Worm (Caenorhabditis elegans) whole organism, mixed stage, embryonic: ENCODE data around the gene F07G6.12.
"Not testable (repeated sequence)": the region's sequence is repeated elsewhere in the genome, so short reads cannot be mapped to it uniquely, and the experiment has no call there.

Experiments used
- M03D4.4 ChIP-seq: sonication (generic microtip); optimal IDR thresholded peaks from 2 replicates; lab custom pipeline; 2017; ENCODE audit warnings: mild to moderate bottlenecking, missing genetic modification characterization, missing compliant biosample characterization
- bed-3 ChIP-seq: fragments of 200-800 bp; sonication (Bioruptor generic); optimal IDR thresholded peaks from 3 replicates; lab custom pipeline; 2018; ENCODE audit warnings: mild to moderate bottlenecking, missing genetic modification characterization, moderate library complexity, missing compliant biosample characterization
- blmp-1 ChIP-seq: fragments of 150-350 bp; optimal IDR thresholded peaks from 2 replicates; lab custom pipeline; 2014; ENCODE audit warnings: missing biosample characterization, missing genetic modification characterization
- ceh-39 ChIP-seq: fragments of 150-350 bp; optimal IDR thresholded peaks from 2 replicates; lab custom pipeline; 2014; ENCODE audit warnings: missing biosample characterization, missing genetic modification characterization
- ceh-43 ChIP-seq: fragments of 200-800 bp; sonication (Bioruptor generic); optimal IDR thresholded peaks from 2 replicates; lab custom pipeline; 2018; ENCODE audit warnings: mild to moderate bottlenecking, missing genetic modification characterization, moderate library complexity, missing compliant biosample characterization
- ceh-83 ChIP-seq: fragments of 200-800 bp; sonication (Bioruptor generic); optimal IDR thresholded peaks from 2 replicates; lab custom pipeline; 2018; ENCODE audit warnings: mild to moderate bottlenecking, missing genetic modification characterization, missing compliant biosample characterization
- ces-1 ChIP-seq: fragments of 150-350 bp; optimal IDR thresholded peaks from 2 replicates; lab custom pipeline; 2014; ENCODE audit warnings: missing biosample characterization, missing genetic modification reagents, missing genetic modification characterization
- drap-1 ChIP-seq: fragments of 200-800 bp; sonication (Bioruptor generic); optimal IDR thresholded peaks from 3 replicates; lab custom pipeline; 2018; ENCODE audit warnings: mild to moderate bottlenecking, missing genetic modification characterization, missing compliant biosample characterization
- elt-1 ChIP-seq: sonication (generic microtip); optimal IDR thresholded peaks from 2 replicates; lab custom pipeline; 2017; ENCODE audit warnings: missing genetic modification characterization, mild to moderate bottlenecking, missing compliant biosample characterization, antibody characterized with exemption, moderate library complexity, borderline replicate concordance; ENCODE audit not compliant: insufficient read depth
- elt-3 ChIP-seq: fragments of 150-350 bp; optimal IDR thresholded peaks from 2 replicates; lab custom pipeline; 2014; ENCODE audit warnings: missing biosample characterization, missing genetic modification characterization
- flh-1 ChIP-seq: fragments of 200-800 bp; sonication (Bioruptor generic); optimal IDR thresholded peaks from 2 replicates; lab custom pipeline; 2018; ENCODE audit warnings: mild to moderate bottlenecking, missing genetic modification characterization, moderate library complexity, missing compliant biosample characterization
- ham-2 ChIP-seq: fragments of 200-800 bp; sonication (Bioruptor generic); optimal IDR thresholded peaks from 2 replicates; lab custom pipeline; 2018; ENCODE audit warnings: mild to moderate bottlenecking, missing genetic modification characterization, missing compliant biosample characterization
- hlh-1 ChIP-seq: fragments of 150-350 bp; optimal IDR thresholded peaks from 2 replicates; lab custom pipeline; 2014; ENCODE audit warnings: missing biosample characterization, missing genetic modification reagents, missing genetic modification characterization
- lin-13 ChIP-seq: fragments of 150-350 bp; optimal IDR thresholded peaks from 2 replicates; lab custom pipeline; 2014; ENCODE audit warnings: missing biosample characterization, missing genetic modification characterization
- lin-32 ChIP-seq: fragments of 200-800 bp; sonication (Bioruptor generic); optimal IDR thresholded peaks from 2 replicates; lab custom pipeline; 2018; ENCODE audit warnings: mild to moderate bottlenecking, missing genetic modification characterization, missing compliant biosample characterization
- mab-5 ChIP-seq: fragments of 150-350 bp; optimal IDR thresholded peaks from 2 replicates; lab custom pipeline; 2014; ENCODE audit warnings: missing biosample characterization, missing genetic modification characterization
- mls-2 ChIP-seq: sonication (generic microtip); optimal IDR thresholded peaks from 2 replicates; lab custom pipeline; 2016; ENCODE audit warnings: mild to moderate bottlenecking, missing genetic modification characterization, moderate library complexity, missing compliant biosample characterization
- nhr-12 ChIP-seq: fragments of 150-350 bp; optimal IDR thresholded peaks from 2 replicates; lab custom pipeline; 2014; ENCODE audit warnings: missing biosample characterization, missing genetic modification characterization
- nhr-237 ChIP-seq: fragments of 150-350 bp; optimal IDR thresholded peaks from 2 replicates; lab custom pipeline; 2014; ENCODE audit warnings: missing biosample characterization, missing genetic modification characterization
- nhr-76 ChIP-seq: sonication (generic microtip); optimal IDR thresholded peaks from 2 replicates; lab custom pipeline; 2017; ENCODE audit warnings: missing biosample characterization, missing genetic modification characterization
- sem-2 ChIP-seq: fragments of 200-800 bp; sonication (Bioruptor generic); optimal IDR thresholded peaks from 2 replicates; lab custom pipeline; 2018; ENCODE audit warnings: mild to moderate bottlenecking, missing genetic modification characterization, missing compliant biosample characterization
- snpc-4 ChIP-seq: fragments of 150-350 bp; optimal IDR thresholded peaks from 2 replicates; lab custom pipeline; 2014; ENCODE audit warnings: missing biosample characterization, missing genetic modification characterization
- tbx-8 ChIP-seq: fragments of 200-800 bp; sonication (Bioruptor generic); optimal IDR thresholded peaks from 2 replicates; lab custom pipeline; 2018; ENCODE audit warnings: mild to moderate bottlenecking, missing genetic modification characterization, moderate library complexity, missing compliant biosample characterization
- unc-120 ChIP-seq: sonication (generic microtip); optimal IDR thresholded peaks from 2 replicates; lab custom pipeline; 2017; ENCODE audit warnings: missing genetic modification characterization, missing compliant biosample characterization; ENCODE audit not compliant: poor library complexity, severe bottlenecking
- unc-39 ChIP-seq: fragments of 150-350 bp; optimal IDR thresholded peaks from 2 replicates; lab custom pipeline; 2014; ENCODE audit warnings: missing biosample characterization, missing genetic modification characterization
- unc-62 ChIP-seq: fragments of 150-350 bp; optimal IDR thresholded peaks from 2 replicates; lab custom pipeline; 2014; ENCODE audit warnings: missing biosample characterization, missing genetic modification reagents, missing genetic modification characterization
- zip-8 ChIP-seq: fragments of 150-350 bp; optimal IDR thresholded peaks from 2 replicates; lab custom pipeline; 2014; ENCODE audit warnings: missing biosample characterization, missing genetic modification characterization
- ztf-11 ChIP-seq: fragments of 150-350 bp; optimal IDR thresholded peaks from 2 replicates; lab custom pipeline; 2014; ENCODE audit warnings: missing biosample characterization, missing genetic modification characterization

Gene F07G6.12

DNA sequence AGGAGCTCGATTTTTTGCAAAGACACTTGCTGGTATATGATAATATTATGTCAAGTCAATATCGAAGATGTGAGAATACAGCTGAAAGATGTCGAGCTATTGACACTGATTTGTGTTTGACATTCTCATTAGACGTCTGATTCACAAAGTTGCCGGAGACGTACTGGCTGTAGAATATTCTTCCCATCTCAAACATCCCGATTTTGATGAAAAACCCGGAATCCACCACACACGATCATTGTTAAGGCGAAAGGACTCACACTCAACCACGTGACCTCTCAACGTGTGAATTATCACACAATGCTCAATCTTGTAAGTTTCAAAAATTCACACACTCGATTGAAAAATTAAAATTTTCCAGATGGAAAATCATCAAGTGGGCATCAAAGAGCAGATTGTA, at the start of gene F07G6.12:
Gene F07G6.12 (plus strand): TSS at position 301 of the 400 bp plus-strand sequence.
- TF ChIP-seq hlh-1 (tag; lab: Kevin White, UChicago) (no peak), lin-32 (GFP tag; lab: Kevin White, UChicago) (no peak), zip-8 (no peak), snpc-4 (tag; lab: Kevin White, UChicago) (no peak), ceh-83 (GFP tag; lab: Kevin White, UChicago) (no peak), flh-1 (GFP tag; lab: Kevin White, UChicago) (no peak), blmp-1 (tag; lab: Kevin White, UChicago) (no peak), lin-13 (no peak), bed-3 (no peak), tbx-8 (GFP tag; lab: Kevin White, UChicago) (no peak), ceh-39 (tag; lab: Kevin White, UChicago) (no peak), sem-2 (GFP tag; lab: Kevin White, UChicago) (no peak), nhr-237 (no peak), drap-1 (GFP tag; lab: Kevin White, UChicago) (no peak), mab-5 (tag; lab: Kevin White, UChicago) (no peak), ztf-11 (no peak), mls-2 (tag; lab: Kevin White, UChicago) (no peak), elt-3 (tag; lab: Kevin White, UChicago) (no peak)

DNA sequence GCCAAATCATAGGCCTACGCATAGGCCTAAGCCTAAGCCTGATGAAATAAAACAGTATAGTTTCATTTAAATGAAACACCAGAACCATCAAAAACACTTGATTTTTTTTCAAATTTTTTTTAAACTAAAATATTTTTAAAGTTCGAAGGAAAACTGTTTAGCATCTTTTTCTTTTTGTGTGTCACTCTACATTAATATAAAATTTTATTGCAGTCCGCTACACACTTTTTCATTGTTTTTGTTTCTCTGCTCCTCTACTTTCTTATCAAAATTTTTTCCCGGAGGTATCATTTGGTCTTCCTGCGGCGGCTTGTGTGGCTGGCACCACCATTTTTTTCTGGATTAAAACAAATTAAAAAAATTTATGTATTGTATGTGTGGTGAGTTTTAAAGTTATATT, 49.0 kb upstream of the F07G6.12 start, which contains the start of gene C36C9.11:
Gene C36C9.11 (plus strand): TSS at position 301 of the 400 bp plus-strand sequence.
- TF ChIP-seq unc-62 (GFP tag; lab: Kevin White, UChicago); mls-2 (tag; lab: Kevin White, UChicago); ces-1 (GFP tag; lab: Kevin White, UChicago): not testable (repeated sequence)
- TF ChIP-seq, all 35 proteins: peak for 0; not testable (repeated sequence) for 35

DNA sequence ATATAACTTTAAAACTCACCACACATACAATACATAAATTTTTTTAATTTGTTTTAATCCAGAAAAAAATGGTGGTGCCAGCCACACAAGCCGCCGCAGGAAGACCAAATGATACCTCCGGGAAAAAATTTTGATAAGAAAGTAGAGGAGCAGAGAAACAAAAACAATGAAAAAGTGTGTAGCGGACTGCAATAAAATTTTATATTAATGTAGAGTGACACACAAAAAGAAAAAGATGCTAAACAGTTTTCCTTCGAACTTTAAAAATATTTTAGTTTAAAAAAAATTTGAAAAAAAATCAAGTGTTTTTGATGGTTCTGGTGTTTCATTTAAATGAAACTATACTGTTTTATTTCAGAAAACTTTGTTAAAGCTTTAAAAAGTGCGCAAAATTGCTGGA, 46.0 kb upstream of the F07G6.12 start, which contains the start of gene C36C9.12:
Gene C36C9.12 (minus strand): TSS at position 101 of the 400 bp plus-strand sequence.
- not testable (repeated sequence) for TF ChIP-seq unc-39; lin-32 (GFP tag; lab: Kevin White, UChicago); nhr-237

DNA sequence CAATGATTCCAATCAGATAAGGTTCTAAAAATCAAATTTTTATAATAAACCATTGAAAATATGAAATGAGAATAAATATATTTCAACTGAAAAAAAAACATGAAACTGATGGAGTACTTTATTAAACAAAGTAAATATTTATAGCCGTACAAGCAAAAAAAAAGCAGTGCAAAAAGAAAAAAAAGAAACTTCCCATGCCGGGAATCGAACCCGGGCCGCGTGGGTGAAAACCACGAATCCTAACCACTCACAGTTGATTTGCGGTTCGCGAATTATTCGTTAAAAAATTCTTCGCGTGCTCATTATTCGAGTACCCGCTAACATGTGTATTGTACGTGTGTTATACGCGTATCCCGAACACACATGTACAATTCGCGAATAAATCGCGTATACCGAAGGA, 45.1 kb upstream of the F07G6.12 start, which contains the start of gene C36C9.6:
Gene C36C9.6 (minus strand): TSS at position 101 of the 400 bp plus-strand sequence.
- TF ChIP-seq bed-3; elt-1 (tag; lab: Kevin White, UChicago); elt-3 (tag; lab: Kevin White, UChicago): not testable (repeated sequence)

DNA sequence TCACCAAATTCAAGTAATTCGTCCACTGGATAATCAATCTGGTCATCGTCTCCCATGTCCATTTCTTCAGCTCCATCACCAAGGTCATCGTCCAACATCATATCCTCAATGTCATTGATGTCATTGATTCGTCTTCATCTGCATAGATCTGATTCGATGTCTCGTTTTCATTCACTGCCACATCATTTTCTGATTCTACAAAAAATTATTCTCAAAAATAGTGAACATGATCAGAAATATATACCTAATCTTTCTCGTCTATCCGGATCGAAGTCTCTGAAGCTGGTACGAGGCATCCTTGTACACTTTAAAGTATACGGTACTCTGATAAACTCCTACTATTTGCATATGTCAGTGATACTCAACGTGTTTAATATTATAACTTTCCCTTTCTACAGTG, 39.2 kb upstream of the F07G6.12 start, which contains the start of gene C36C9.4:
Gene C36C9.4 (minus strand): TSS at position 101 of the 400 bp plus-strand sequence.
- TF ChIP-seq nhr-12 (tag; lab: Kevin White, UChicago); hlh-1 (tag; lab: Kevin White, UChicago); ham-2 (GFP tag; lab: Kevin White, UChicago): not testable (repeated sequence)

DNA sequence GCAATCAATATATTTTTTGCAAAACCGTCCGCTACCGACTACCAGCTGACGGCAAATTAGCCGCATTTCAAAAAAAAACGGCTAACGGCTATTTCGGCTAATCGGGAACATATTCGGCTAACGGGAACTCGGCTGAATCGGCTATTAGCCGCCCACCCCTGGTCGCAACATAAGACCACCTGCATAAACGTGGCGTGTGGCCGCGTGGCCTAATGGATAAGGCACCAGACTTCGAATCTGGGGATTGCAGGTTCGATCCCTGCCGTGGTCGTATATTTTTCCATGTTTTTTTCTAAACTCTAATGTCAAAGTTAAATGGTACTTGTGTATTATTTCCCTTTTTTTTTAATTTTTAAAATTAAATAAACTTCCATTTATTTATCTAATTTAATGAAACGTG, 37.6 kb upstream of the F07G6.12 start:
- TF ChIP-seq unc-62 (GFP tag; lab: Kevin White, UChicago) (no peak), blmp-1 (tag; lab: Kevin White, UChicago) (no peak), lin-13 (no peak), ceh-43 (no peak), nhr-237 (no peak), sem-2 (GFP tag; lab: Kevin White, UChicago) (no peak), nhr-76 (tag; lab: Kevin White, UChicago) (no peak), mls-2 (tag; lab: Kevin White, UChicago) (no peak), mab-5 (tag; lab: Kevin White, UChicago) (no peak), M03D4.4 (tag; lab: Kevin White, UChicago) (no peak), flh-1 (GFP tag; lab: Kevin White, UChicago) (no peak), ces-1 (GFP tag; lab: Kevin White, UChicago) (no peak), ham-2 (GFP tag; lab: Kevin White, UChicago) (no peak), unc-120 (no peak), tbx-8 (GFP tag; lab: Kevin White, UChicago) (no peak)
